Fruit fly (Drosophila melanogaster) whole organism, pupa: ENCODE results near the gene spg.
A peak's percentile ranks its signal among the peaks of the same experiment; 100 is the strongest.

Experiments
- CG10348 ChIP-seq: fragments of 200-800 bp; sonication (Bioruptor generic); IDR thresholded peaks from 2 replicates; pipeline ENCODE4 v1.3.6; 2022; ENCODE audit warnings: missing biosample characterization, missing genetic modification characterization
- CG12605 ChIP-seq: fragments of 200-800 bp; sonication (Bioruptor generic); IDR thresholded peaks from 2 replicates; pipeline ENCODE4 v1.3.6; 2022; ENCODE audit warnings: missing biosample characterization, missing genetic modification characterization
- CG13204 ChIP-seq: fragments of 200-800 bp; sonication (Bioruptor generic); optimal IDR thresholded peaks from 2 replicates; lab custom pipeline; 2018; ENCODE audit warnings: missing biosample characterization, mild to moderate bottlenecking, missing genetic modification characterization, moderate library complexity
- CG14655 ChIP-seq: fragments of 200-800 bp; sonication (Bioruptor generic); optimal IDR thresholded peaks from 3 replicates; lab custom pipeline; 2017; ENCODE audit warnings: mild to moderate bottlenecking, missing biosample characterization, missing genetic modification reagents, missing genetic modification characterization
- CG15710 ChIP-seq: fragments of 200-800 bp; sonication (Bioruptor generic); optimal IDR thresholded peaks from 2 replicates; lab custom pipeline; 2018; ENCODE audit warnings: missing biosample characterization, mild to moderate bottlenecking, missing genetic modification characterization, moderate library complexity
- CG17806 ChIP-seq: fragments of 200-800 bp; sonication (Bioruptor generic); optimal IDR thresholded peaks from 2 replicates; lab custom pipeline; 2018; ENCODE audit warnings: missing biosample characterization, mild to moderate bottlenecking, missing genetic modification characterization, moderate library complexity
- CG32121 ChIP-seq: fragments of 200-800 bp; sonication (Bioruptor generic); IDR thresholded peaks from 2 replicates; pipeline ENCODE4 v1.3.6; 2022; ENCODE audit warnings: missing biosample characterization, missing genetic modification characterization
- CG34367 ChIP-seq: fragments of 200-800 bp; sonication (Bioruptor generic); optimal IDR thresholded peaks from 2 replicates; lab custom pipeline; 2018; ENCODE audit warnings: missing biosample characterization, mild to moderate bottlenecking, missing genetic modification characterization
- CG4496 ChIP-seq: fragments of 200-800 bp; sonication (Bioruptor generic); IDR thresholded peaks from 3 replicates; pipeline ENCODE4 v1.3.6; 2022; ENCODE audit warnings: missing biosample characterization, missing genetic modification characterization
- CG8159 ChIP-seq: fragments of 200-800 bp; sonication (Bioruptor generic); optimal IDR thresholded peaks from 3 replicates; lab custom pipeline; 2018; ENCODE audit warnings: missing biosample characterization, mild to moderate bottlenecking, missing genetic modification characterization, moderate library complexity
- CG8301 ChIP-seq: fragments of 200-800 bp; sonication (Bioruptor generic); optimal IDR thresholded peaks from 2 replicates; lab custom pipeline; 2018; ENCODE audit warnings: missing biosample characterization, mild to moderate bottlenecking, missing genetic modification characterization
- CG9948 ChIP-seq: fragments of 200-800 bp; sonication (Bioruptor generic); optimal IDR thresholded peaks from 2 replicates; lab custom pipeline; 2018; ENCODE audit warnings: missing biosample characterization, mild to moderate bottlenecking, missing genetic modification characterization, moderate library complexity
- D1 ChIP-seq: fragments of 200-800 bp; sonication (Bioruptor generic); optimal IDR thresholded peaks from 2 replicates; lab custom pipeline; 2018; ENCODE audit warnings: missing biosample characterization, mild to moderate bottlenecking, missing genetic modification characterization, moderate library complexity
- EcR ChIP-seq: fragments of 200-800 bp; sonication (Bioruptor generic); optimal IDR thresholded peaks from 3 replicates; lab custom pipeline; 2019; ENCODE audit warnings: missing biosample characterization, missing genetic modification characterization, mild to moderate bottlenecking, moderate library complexity, missing genetic modification reagents
- Ets98B ChIP-seq: fragments of 200-800 bp; sonication (Bioruptor generic); IDR thresholded peaks from 2 replicates; pipeline ENCODE4 v1.3.6; 2022; ENCODE audit warnings: missing biosample characterization, missing genetic modification characterization
- Pif1A ChIP-seq: fragments of 200-800 bp; sonication (Bioruptor generic); optimal IDR thresholded peaks from 3 replicates; lab custom pipeline; 2016; ENCODE audit warnings: missing biosample characterization, missing genetic modification characterization
- Pif1B ChIP-seq: fragments of 200-800 bp; sonication (Bioruptor generic); optimal IDR thresholded peaks from 3 replicates; lab custom pipeline; 2016; ENCODE audit warnings: missing biosample characterization, missing genetic modification characterization
- Snoo ChIP-seq: fragments of 200-800 bp; sonication (Bioruptor generic); optimal IDR thresholded peaks from 3 replicates; lab custom pipeline; 2017; ENCODE audit warnings: missing biosample characterization, mild to moderate bottlenecking, missing genetic modification characterization, inconsistent platforms
- fd96Ca ChIP-seq: fragments of 200-800 bp; sonication (Bioruptor generic); IDR thresholded peaks from 3 replicates; pipeline ENCODE4 v1.3.6; 2022; ENCODE audit warnings: missing biosample characterization, missing genetic modification characterization
- gl ChIP-seq: fragments of 200-800 bp; sonication (Bioruptor generic); optimal IDR thresholded peaks from 2 replicates; lab custom pipeline; 2018; ENCODE audit warnings: missing biosample characterization, mild to moderate bottlenecking, missing genetic modification characterization
- rn ChIP-seq: fragments of 200-800 bp; sonication (Bioruptor generic); IDR thresholded peaks from 2 replicates; pipeline ENCODE4 v1.3.6; 2022; ENCODE audit warnings: missing biosample characterization, missing genetic modification characterization

Gene spg

DNA sequence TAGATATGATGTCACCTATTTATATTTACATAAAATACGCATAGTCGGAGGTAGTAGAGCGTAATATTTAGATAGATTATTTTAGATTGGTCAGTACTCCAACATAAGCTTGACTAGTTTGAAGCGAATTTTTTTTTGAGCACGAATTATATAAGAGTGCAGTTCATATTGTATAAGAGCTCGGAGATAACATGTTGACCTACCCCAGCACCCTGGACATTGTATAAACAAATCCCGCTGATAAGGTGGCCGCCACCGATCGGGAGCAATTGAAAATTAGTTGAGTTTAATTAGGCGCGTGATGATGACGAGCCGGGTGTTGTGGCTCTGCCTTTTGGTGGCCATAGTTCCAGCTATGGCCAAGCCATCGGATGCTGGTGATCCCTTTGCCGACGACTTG is 30.3 kb downstream of the spg start, which contains the start of gene Nepl18:
Nepl18 (plus strand) TSS at position 277 of the 400 bp plus-strand sequence.
- TF ChIP-seq CG10348 (GFP tag; lab: Robert Waterston, UW): no peak
- TF ChIP-seq Ets98B (GFP tag; lab: Robert Waterston, UW): no peak
- no peak for TF ChIP-seq fd96Ca (GFP tag; lab: Robert Waterston, UW)
- TF ChIP-seq CG14655 (GFP tag; lab: Kevin White, UChicago): no peak
- TF ChIP-seq CG15710 (tag; lab: Kevin White, UChicago): no peak
- TF ChIP-seq gl (tag; lab: Kevin White, UChicago): no peak
- TF ChIP-seq CG8159: no peak
- TF ChIP-seq CG13204: no peak
- TF ChIP-seq, all 21 proteins: peak for 0

DNA sequence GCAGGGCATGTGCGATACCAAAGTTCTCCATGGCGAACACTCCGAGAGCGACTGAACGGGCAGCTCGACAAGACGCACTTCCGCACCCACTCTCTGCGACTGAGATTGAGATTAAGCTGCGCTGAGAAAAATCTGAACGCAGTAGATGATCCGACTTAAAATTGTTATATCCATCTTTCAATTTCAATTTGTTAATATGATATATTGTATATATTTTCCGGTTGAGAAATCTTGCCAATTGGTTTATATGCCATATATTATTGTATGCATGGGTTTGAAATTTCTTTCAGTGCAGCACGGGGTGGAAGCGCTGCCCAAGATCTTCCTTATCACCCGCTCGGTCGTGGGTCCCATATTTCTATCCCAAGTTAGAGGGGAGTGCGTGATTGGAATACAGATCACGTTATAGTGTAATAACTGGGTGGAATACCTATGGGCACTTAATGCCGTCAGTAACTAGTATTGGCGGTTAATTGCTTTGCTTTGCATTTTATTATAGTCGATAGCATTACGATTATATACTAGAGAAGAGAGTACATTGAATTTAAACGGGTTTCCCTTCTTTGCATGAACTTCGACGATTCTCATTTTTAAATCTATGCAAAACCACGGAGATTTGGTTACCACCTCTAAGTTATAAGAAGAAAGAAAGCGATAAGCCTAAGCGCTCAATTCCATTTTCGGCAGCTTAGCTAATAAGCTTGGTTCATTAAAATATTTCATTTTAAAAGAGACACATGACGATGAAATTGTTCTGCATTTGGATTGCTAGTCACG is 35.2 kb downstream of the spg start, which contains the start of the genes Nepl19 and Nepl20:
Nepl19 (minus strand) TSS at position 57 of the 777 bp plus-strand sequence.
Nepl20 (plus strand) TSS at position 727 of the 777 bp plus-strand sequence.
- TF ChIP-seq CG9948 (tag; lab: Kevin White, UChicago) (peak; percentile 85), D1 (no peak), CG34367 (peak; percentile 89), CG12605 (GFP tag; lab: Robert Waterston, UW) (peak; percentile 91), CG8301 (tag; lab: Kevin White, UChicago) (peak; percentile 90), CG32121 (GFP tag; lab: Robert Waterston, UW) (peak; percentile 94), CG13204 (peak; percentile 65), rn (GFP tag; lab: Robert Waterston, UW) (peak; percentile 79), CG10348 (GFP tag; lab: Robert Waterston, UW) (peak; percentile 65), Ets98B (GFP tag; lab: Robert Waterston, UW) (peak; percentile 93), gl (tag; lab: Kevin White, UChicago) (peak; percentile 80), Snoo (tag; lab: Kevin White, UChicago) (peak; percentile 85), EcR (GFP tag; lab: Kevin White, UChicago) (peak; percentile 77), CG17806 (tag; lab: Kevin White, UChicago) (peak; percentile 89), Pif1B (GFP tag; lab: Kevin White, UChicago) (peak; percentile 84), CG4496 (peak; percentile 95), CG15710 (tag; lab: Kevin White, UChicago) (peak; percentile 89), CG8159 (peak; percentile 92), fd96Ca (GFP tag; lab: Robert Waterston, UW) (peak; percentile 92), Pif1A (GFP tag; lab: Kevin White, UChicago) (peak; percentile 85), CG14655 (GFP tag; lab: Kevin White, UChicago) (peak; percentile 91)

DNA sequence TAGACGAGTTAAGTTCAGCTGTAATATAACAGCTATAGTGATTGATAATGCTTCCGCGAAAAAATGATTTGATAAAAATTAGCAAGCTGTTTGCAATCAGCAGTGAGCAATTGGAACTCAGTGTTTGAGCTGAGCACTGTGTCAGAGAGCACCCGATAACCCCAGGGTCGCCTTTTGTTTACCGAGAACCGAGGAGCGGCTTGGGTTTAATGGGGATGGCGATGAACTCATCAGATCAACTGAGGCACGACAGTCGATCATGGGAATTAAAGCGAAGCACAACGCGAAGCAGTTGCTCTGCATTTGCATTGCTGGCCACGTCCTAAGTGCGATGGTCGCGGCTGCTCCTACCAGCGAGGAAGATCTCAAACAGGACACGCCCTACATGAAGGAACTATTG is 38.4 kb downstream of the spg start, which contains the start of gene Nepl21:
Nepl21 (plus strand) TSS at position 260 of the 400 bp plus-strand sequence.
- no peak for TF ChIP-seq rn (GFP tag; lab: Robert Waterston, UW)
- TF ChIP-seq CG32121 (GFP tag; lab: Robert Waterston, UW): no peak
- peak; percentile 76 for TF ChIP-seq EcR (GFP tag; lab: Kevin White, UChicago)
- TF ChIP-seq CG12605 (GFP tag; lab: Robert Waterston, UW): no peak
- no peak for TF ChIP-seq Pif1B (GFP tag; lab: Kevin White, UChicago)

DNA sequence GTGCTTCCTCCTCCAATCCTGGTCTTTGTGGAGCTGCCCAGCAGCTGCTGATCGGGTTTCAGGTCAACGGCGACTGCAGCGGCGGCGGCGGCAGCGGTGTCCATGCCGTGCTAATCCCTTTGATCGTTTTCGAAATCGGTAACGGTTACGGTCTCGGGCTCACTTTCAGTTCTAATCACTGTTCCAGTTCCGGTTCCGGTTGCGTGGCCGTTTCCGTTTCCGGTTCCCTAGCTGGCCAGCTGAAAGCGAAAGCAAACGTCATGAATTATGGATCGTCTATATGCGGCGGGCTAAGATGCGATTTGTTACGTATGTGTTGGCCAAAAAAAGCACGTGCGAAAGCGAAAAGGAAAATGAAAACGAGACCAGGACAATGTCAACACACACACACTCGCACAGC is 41.7 kb downstream of the spg start:
- no peak for TF ChIP-seq fd96Ca (GFP tag; lab: Robert Waterston, UW)
- no peak for TF ChIP-seq EcR (GFP tag; lab: Kevin White, UChicago)
- no peak for TF ChIP-seq CG15710 (tag; lab: Kevin White, UChicago)
- no peak for TF ChIP-seq CG34367
- no peak for TF ChIP-seq CG8159
- TF ChIP-seq Pif1A (GFP tag; lab: Kevin White, UChicago): no peak
- no peak for TF ChIP-seq CG17806 (tag; lab: Kevin White, UChicago)
- no peak for TF ChIP-seq CG13204
- no peak for TF ChIP-seq CG14655 (GFP tag; lab: Kevin White, UChicago)
- TF ChIP-seq CG4496: no peak
- TF ChIP-seq Ets98B (GFP tag; lab: Robert Waterston, UW): no peak
- no peak for TF ChIP-seq CG12605 (GFP tag; lab: Robert Waterston, UW)
- TF ChIP-seq CG10348 (GFP tag; lab: Robert Waterston, UW): no peak
- no peak for TF ChIP-seq rn (GFP tag; lab: Robert Waterston, UW)
- no peak for TF ChIP-seq Snoo (tag; lab: Kevin White, UChicago)

DNA sequence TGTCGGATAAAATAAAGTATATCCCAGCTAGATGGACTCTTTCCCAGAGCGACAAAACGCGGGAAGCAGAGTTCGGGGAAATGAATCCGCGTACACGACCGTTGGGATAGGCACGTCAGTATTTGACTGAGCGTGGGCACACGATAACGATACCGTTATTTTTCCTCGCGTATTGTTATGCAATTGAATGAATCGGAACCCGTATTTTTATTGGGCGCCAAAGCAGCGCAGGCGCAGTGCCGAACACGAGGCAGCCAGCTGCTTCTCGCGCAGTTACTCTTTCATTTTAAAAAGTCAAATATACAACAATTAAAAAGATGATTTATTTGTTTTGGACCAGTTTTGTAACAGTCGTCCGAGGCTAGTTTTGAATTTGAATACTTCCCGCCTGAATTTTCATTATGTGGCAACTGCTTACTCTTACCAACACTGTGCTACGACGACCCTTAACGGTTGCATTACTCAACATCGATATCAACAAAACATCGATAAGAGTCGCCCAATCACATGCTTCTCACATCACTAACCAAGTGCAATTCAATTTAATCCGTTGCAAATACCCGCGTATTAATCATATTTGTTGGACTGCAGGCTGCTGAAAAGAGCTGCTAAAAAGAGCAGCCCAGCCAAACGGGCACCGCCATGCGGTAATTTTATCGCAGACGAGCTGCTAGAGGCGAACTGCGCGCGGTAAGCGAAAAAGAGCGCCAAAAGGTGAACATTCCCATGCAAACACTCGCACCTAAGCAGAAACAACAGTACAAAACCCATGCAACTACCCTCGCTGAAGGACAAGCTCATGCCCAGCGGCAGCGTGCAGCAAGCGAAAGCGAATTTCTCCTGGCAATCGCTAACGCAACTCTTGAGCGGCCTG is 42.7 kb downstream of the spg start, which contains the start of the genes CG33203 and Doa:
CG33203 (minus strand) TSS at position 151 of the 874 bp plus-strand sequence.
Doa (plus strand) TSS at position 515 of the 874 bp plus-strand sequence.
- TF ChIP-seq CG8301 (tag; lab: Kevin White, UChicago) (no peak), CG4496 (peak; percentile 35; the same call in 1 of the 3 replicates), Ets98B (GFP tag; lab: Robert Waterston, UW) (0 out of 2 replicates have a peak, but pooled peaks have one; percentile 12), CG34367 (no peak), CG17806 (tag; lab: Kevin White, UChicago) (no peak)
